Fruit fly (Drosophila melanogaster) whole organism: ENCODE results near the gene obst-B.

Source experiments
- CG8478 ChIP-seq: fragments of >200 bp; optimal IDR thresholded peaks from 2 replicates; lab custom pipeline; 2018; ENCODE audit warnings: inconsistent platforms
- Dll ChIP-seq: fragments of >200 bp; optimal IDR thresholded peaks from 2 replicates; lab custom pipeline; 2017
- EcR ChIP-seq, 2 experiments: fragments of >200 bp; optimal IDR thresholded peaks; 2 replicates each; lab custom pipeline; 2017; ENCODE audit warnings: missing biosample characterization in 2 of 2, missing genetic modification characterization in 2 of 2, missing genetic modification reagents in 2 of 2
- pan ChIP-seq: fragments of >200 bp; optimal IDR thresholded peaks from 2 replicates; lab custom pipeline; 2017
- psq ChIP-seq: fragments of >200 bp; optimal IDR thresholded peaks from 2 replicates; lab custom pipeline; 2017
- usp ChIP-seq: fragments of >200 bp; optimal IDR thresholded peaks from 2 replicates; lab custom pipeline; 2017; ENCODE audit warnings: missing biosample characterization, missing genetic modification characterization, mixed read lengths

DNA sequence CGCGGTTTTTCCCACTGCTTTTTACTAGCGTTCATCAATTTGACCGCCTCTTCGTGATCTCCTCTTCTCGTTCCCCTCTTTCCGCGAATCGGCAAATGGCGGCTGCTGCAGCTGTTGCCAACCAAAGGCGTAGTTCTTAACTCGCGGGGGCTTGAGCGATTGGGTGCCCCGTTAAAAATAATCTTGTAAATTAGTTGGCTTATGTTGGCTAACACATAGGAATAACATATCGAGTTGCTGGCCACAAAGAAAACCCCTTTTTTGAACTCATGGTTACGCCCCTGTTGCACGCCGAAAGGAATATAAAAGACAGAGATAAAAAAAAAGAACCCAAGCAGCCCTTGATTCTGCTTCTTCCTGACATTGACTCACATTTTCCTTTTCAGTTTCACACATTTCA is 24.7 kb downstream of the obst-B start:
- TF ChIP-seq psq (lab: Kevin White, UChicago) (no peak), CG8478 (lab: Kevin White, UChicago) (no peak), Dll (lab: Kevin White, UChicago) (no peak), EcR (GFP tag; optimal IDR thresholded peaks at IDR 0.05; lab: Kevin White, UChicago) (no peak), usp (GFP tag; lab: Kevin White, UChicago) (no peak), pan (no peak)
